Worm (Caenorhabditis elegans) whole organism, L1 larva: ENCODE results near the gene srd-31.

Experiments
- C04F5.9 ChIP-seq: sonication (generic microtip); optimal IDR thresholded peaks from 2 replicates; lab custom pipeline; 2016; ENCODE audit warnings: missing genetic modification characterization, missing compliant biosample characterization
- C16A3.4 ChIP-seq: fragments of 150-350 bp; optimal IDR thresholded peaks from 2 replicates; lab custom pipeline; 2014; ENCODE audit warnings: missing biosample characterization, missing genetic modification characterization
- F16B12.6 ChIP-seq: fragments of 150-350 bp; optimal IDR thresholded peaks from 2 replicates; lab custom pipeline; 2014; ENCODE audit warnings: missing biosample characterization, missing genetic modification characterization
- alr-1 ChIP-seq: fragments of 200-800 bp; sonication (Bioruptor generic); optimal IDR thresholded peaks from 2 replicates; lab custom pipeline; 2018; ENCODE audit warnings: borderline replicate concordance, mild to moderate bottlenecking, missing genetic modification characterization, missing compliant biosample characterization
- ceh-63 ChIP-seq: fragments of 200-800 bp; sonication (Bioruptor generic); optimal IDR thresholded peaks from 2 replicates; lab custom pipeline; 2018; ENCODE audit warnings: mild to moderate bottlenecking, missing genetic modification characterization, missing compliant biosample characterization
- ceh-8 ChIP-seq: fragments of 200-800 bp; sonication (Bioruptor generic); optimal IDR thresholded peaks from 2 replicates; lab custom pipeline; 2018; ENCODE audit warnings: mild to moderate bottlenecking, missing genetic modification characterization, moderate library complexity, missing compliant biosample characterization
- ceh-82 ChIP-seq, 3 experiments: fragments of 150-350 bp in 1 of 3; sonication (generic microtip) in 2 of 3; optimal IDR thresholded peaks; 2 replicates each; lab custom pipeline; 2014 to 2017; ENCODE audit warnings: missing biosample characterization in 3 of 3, missing genetic modification characterization in 3 of 3
- ceh-88 ChIP-seq: fragments of 200-800 bp; sonication (Bioruptor generic); IDR thresholded peaks from 2 replicates; pipeline ENCODE4 v1.3.6; 2022; ENCODE audit warnings: missing genetic modification characterization, missing compliant biosample characterization
- ceh-90 ChIP-seq: sonication (generic microtip); optimal IDR thresholded peaks from 2 replicates; lab custom pipeline; 2016; ENCODE audit warnings: missing genetic modification characterization, missing compliant biosample characterization
- dpl-1 ChIP-seq, 3 experiments: fragments of 150-350 bp in 2 of 3; sonication (generic microtip) in 1 of 3; optimal IDR thresholded peaks; 2 replicates each; lab custom pipeline; 2014 to 2017; ENCODE audit warnings: missing biosample characterization in 3 of 3, missing genetic modification characterization in 3 of 3, missing genetic modification reagents in 3 of 3
- efl-1 ChIP-seq, 4 experiments: fragments of 150-350 bp; optimal IDR thresholded peaks in 3 of 4; peaks in 1 of 4; 1 replicate in 1 of 4; 2 replicates in 3 of 4; lab custom pipeline; 2014; ENCODE audit warnings: missing biosample characterization in 2 of 4, missing genetic modification characterization in 2 of 4, missing genetic modification reagents in 2 of 4
- efl-3 ChIP-seq: fragments of 200-800 bp; sonication (Bioruptor generic); optimal IDR thresholded peaks from 2 replicates; lab custom pipeline; 2018; ENCODE audit warnings: mild to moderate bottlenecking, missing genetic modification characterization, missing compliant biosample characterization
- egl-27 ChIP-seq, 2 experiments: fragments of 150-350 bp in 1 of 2; sonication (generic microtip); optimal IDR thresholded peaks; 3 replicates each; lab custom pipeline; 2017 to 2018; ENCODE audit warnings: missing biosample characterization in 2 of 2, missing genetic modification characterization in 2 of 2, missing genetic modification reagents in 2 of 2
- elt-2 ChIP-seq: sonication (generic microtip); optimal IDR thresholded peaks from 2 replicates; lab custom pipeline; 2016; ENCODE audit warnings: missing genetic modification characterization, mild to moderate bottlenecking, inconsistent platforms, missing compliant biosample characterization, missing genetic modification reagents
- elt-3 ChIP-seq, 6 experiments: fragments of 150-350 bp in 1 of 6; sonication (generic microtip); optimal IDR thresholded peaks; 2 replicates each; lab custom pipeline; 2017 to 2018; ENCODE audit warnings: missing biosample characterization in 6 of 6, missing genetic modification characterization in 6 of 6, inconsistent platforms in 1 of 6
- hlh-17 ChIP-seq: fragments of 200-800 bp; sonication (Bioruptor generic); optimal IDR thresholded peaks from 2 replicates; lab custom pipeline; 2018; ENCODE audit warnings: missing genetic modification characterization, mild to moderate bottlenecking, missing compliant biosample characterization, moderate library complexity, borderline replicate concordance
- hpl-2 ChIP-seq: fragments of 150-350 bp; optimal IDR thresholded peaks from 2 replicates; lab custom pipeline; 2014; ENCODE audit warnings: missing biosample characterization, missing genetic modification reagents, missing genetic modification characterization
- irx-1 ChIP-seq: sonication (generic microtip); optimal IDR thresholded peaks from 2 replicates; lab custom pipeline; 2016; ENCODE audit warnings: missing genetic modification characterization, missing compliant biosample characterization
- isw-1 ChIP-seq: fragments of 200-800 bp; sonication (Bioruptor generic); IDR thresholded peaks from 2 replicates; pipeline ENCODE4 v1.3.6; 2022; ENCODE audit warnings: missing genetic modification characterization, missing compliant biosample characterization
- lin-13 ChIP-seq: fragments of 150-350 bp; optimal IDR thresholded peaks from 2 replicates; lab custom pipeline; 2014; ENCODE audit warnings: missing biosample characterization, missing genetic modification reagents, missing genetic modification characterization
- lin-35 ChIP-seq, 2 experiments: fragments of 150-350 bp; optimal IDR thresholded peaks; 2 replicates each; lab custom pipeline; 2014; ENCODE audit warnings: missing biosample characterization in 2 of 2, missing genetic modification characterization in 2 of 2, missing genetic modification reagents in 2 of 2
- lin-39 ChIP-seq: fragments of 150-350 bp; optimal IDR thresholded peaks from 2 replicates; lab custom pipeline; 2014; ENCODE audit warnings: missing biosample characterization, missing genetic modification reagents, missing genetic modification characterization
- mef-2 ChIP-seq: fragments of 150-350 bp; optimal IDR thresholded peaks from 2 replicates; lab custom pipeline; 2014; ENCODE audit warnings: missing biosample characterization, missing genetic modification characterization
- nhr-20 ChIP-seq: sonication (generic microtip); optimal IDR thresholded peaks from 2 replicates; lab custom pipeline; 2016; ENCODE audit warnings: mild to moderate bottlenecking, missing genetic modification characterization, missing compliant biosample characterization
- nhr-28 ChIP-seq: fragments of 150-350 bp; optimal IDR thresholded peaks from 2 replicates; lab custom pipeline; 2014; ENCODE audit warnings: missing biosample characterization, missing genetic modification characterization
- nhr-71 ChIP-seq: sonication (generic microtip); optimal IDR thresholded peaks from 2 replicates; lab custom pipeline; 2016; ENCODE audit warnings: mild to moderate bottlenecking, missing genetic modification characterization, moderate library complexity, missing compliant biosample characterization
- nhr-85 ChIP-seq: sonication (generic microtip); peaks from one replicate; lab custom pipeline; 2016; ENCODE audit warnings: missing genetic modification characterization, inconsistent platforms, missing compliant biosample characterization
- nhr-90 ChIP-seq: sonication (generic microtip); optimal IDR thresholded peaks from 2 replicates; lab custom pipeline; 2016; ENCODE audit warnings: mild to moderate bottlenecking, missing genetic modification characterization, missing compliant biosample characterization; ENCODE audit not compliant: poor library complexity
- pax-3 ChIP-seq: fragments of 200-800 bp; sonication (Bioruptor generic); optimal IDR thresholded peaks from 2 replicates; lab custom pipeline; 2018; ENCODE audit warnings: mild to moderate bottlenecking, missing genetic modification characterization, moderate library complexity, missing compliant biosample characterization
- pqm-1 ChIP-seq: sonication (generic microtip); optimal IDR thresholded peaks from 3 replicates; lab custom pipeline; 2017; ENCODE audit warnings: missing biosample characterization, missing genetic modification characterization
- rnt-1 ChIP-seq: sonication (generic microtip); optimal IDR thresholded peaks from 2 replicates; lab custom pipeline; 2016; ENCODE audit warnings: mild to moderate bottlenecking, missing genetic modification characterization, moderate library complexity, missing compliant biosample characterization
- snu-23 ChIP-seq: sonication (generic microtip); optimal IDR thresholded peaks from 2 replicates; lab custom pipeline; 2016; ENCODE audit warnings: missing genetic modification characterization, missing compliant biosample characterization
- swsn-7 ChIP-seq: sonication (generic microtip); optimal IDR thresholded peaks from 2 replicates; lab custom pipeline; 2016; ENCODE audit warnings: missing genetic modification characterization, missing compliant biosample characterization
- tlp-1 ChIP-seq: fragments of 150-350 bp; optimal IDR thresholded peaks from 2 replicates; lab custom pipeline; 2014; ENCODE audit warnings: missing biosample characterization, missing genetic modification characterization
- unc-130 ChIP-seq: fragments of 150-350 bp; optimal IDR thresholded peaks from 2 replicates; lab custom pipeline; 2017; ENCODE audit warnings: missing biosample characterization, missing genetic modification characterization, inconsistent platforms
- unc-62 ChIP-seq: fragments of 150-350 bp; optimal IDR thresholded peaks from 2 replicates; lab custom pipeline; 2014; ENCODE audit warnings: missing biosample characterization, missing genetic modification reagents, missing genetic modification characterization
- unc-86 ChIP-seq: sonication (generic microtip); optimal IDR thresholded peaks from 2 replicates; lab custom pipeline; 2016; ENCODE audit warnings: missing genetic modification characterization, missing compliant biosample characterization
- unc-98 ChIP-seq: fragments of 200-800 bp; sonication (Bioruptor generic); IDR thresholded peaks from 2 replicates; pipeline ENCODE4 v1.3.6; 2022; ENCODE audit warnings: missing genetic modification characterization, missing compliant biosample characterization
- vab-15 ChIP-seq: sonication (generic microtip); optimal IDR thresholded peaks from 2 replicates; lab custom pipeline; 2017; ENCODE audit warnings: missing genotype, mild to moderate bottlenecking, missing genetic modification characterization, missing compliant biosample characterization
- zip-4 ChIP-seq: fragments of 200-800 bp; sonication (Bioruptor generic); optimal IDR thresholded peaks from 2 replicates; lab custom pipeline; 2018; ENCODE audit warnings: mild to moderate bottlenecking, missing genetic modification characterization, moderate library complexity, missing compliant biosample characterization
- ztf-11 ChIP-seq, 2 experiments: sonication (generic microtip); optimal IDR thresholded peaks; 2 replicates each; lab custom pipeline; 2016 to 2017; ENCODE audit warnings: missing genetic modification characterization in 2 of 2, missing biosample characterization in 1 of 2, missing compliant biosample characterization in 1 of 2

The srd-31 gene

DNA sequence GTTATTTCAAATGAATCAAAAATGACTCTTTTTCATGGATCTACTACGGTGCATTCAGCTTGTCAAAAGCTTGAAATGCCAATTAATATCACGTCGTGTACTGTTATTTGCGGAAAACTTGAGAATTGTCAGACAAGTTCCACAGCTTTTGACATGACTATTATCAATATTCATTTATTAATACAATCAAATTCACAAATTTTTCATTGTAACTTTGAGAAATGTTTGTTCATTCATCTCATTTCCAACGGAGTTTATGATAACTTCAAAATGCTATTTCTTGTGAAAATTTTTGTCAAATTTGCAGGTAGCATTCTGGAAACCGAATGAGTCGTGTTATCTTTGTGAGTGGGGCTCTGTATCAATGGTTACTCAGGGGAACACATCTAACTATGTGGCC lies 16.4 kb downstream of the srd-31 start, which contains the start of gene C50E3.15:
TSS of gene C50E3.15 (plus strand) at position 301 of the 400 bp plus-strand sequence.
- TF ChIP-seq elt-3 (tag; optimal IDR thresholded peaks at IDR 0.05; lab: Kevin White, UChicago), result no peak
- TF ChIP-seq ceh-8 (GFP tag; lab: Kevin White, UChicago), result no peak
- TF ChIP-seq hpl-2, result no peak
- no peak for TF ChIP-seq efl-1 (optimal IDR thresholded peaks at IDR 0.05; lab: Kevin White, UChicago)
- no peak for TF ChIP-seq efl-1 (GFP tag; optimal IDR thresholded peaks at IDR 0.05 in 1 of 2; lab: Kevin White, UChicago)
- no peak for TF ChIP-seq pqm-1 (tag; lab: Kevin White, UChicago)
- TF ChIP-seq C04F5.9 (tag; lab: Kevin White, UChicago), result no peak
- no peak for TF ChIP-seq C16A3.4 (tag; lab: Kevin White, UChicago)
- TF ChIP-seq, all 84 proteins: peak for 0

DNA sequence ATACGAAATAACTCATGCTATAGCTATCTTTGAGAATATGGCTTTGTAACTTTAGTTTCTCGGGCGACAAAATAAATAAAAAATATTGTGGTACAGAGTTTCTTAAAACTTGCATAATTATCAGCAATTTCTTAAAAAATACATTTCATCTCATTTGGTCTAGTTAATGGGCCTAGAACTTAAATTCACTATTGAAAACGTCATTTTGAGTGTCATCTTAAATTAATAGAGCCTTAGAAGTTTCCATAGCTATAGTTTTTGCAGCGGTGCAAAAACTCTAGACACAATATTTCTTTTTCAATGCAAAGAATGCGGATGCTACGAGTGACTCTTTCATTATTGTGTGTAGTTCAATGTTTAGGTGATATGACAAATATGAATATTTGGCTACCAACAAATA lies 22.5 kb downstream of the srd-31 start, which contains the start of gene clec-215:
TSS of gene clec-215 (plus strand) at position 301 of the 400 bp plus-strand sequence.
- TF ChIP-seq F16B12.6 (no peak), dpl-1 (GFP tag; optimal IDR thresholded peaks at IDR 0.05; lab: Kevin White, UChicago) (no peak), ceh-82 (tag; optimal IDR thresholded peaks at IDR 0.05; lab: Kevin White, UChicago) (no peak), lin-13 (GFP tag; lab: Kevin White, UChicago) (no peak), ztf-11 (tag; optimal IDR thresholded peaks at IDR 0.05; lab: Kevin White, UChicago) (no peak), unc-130 (tag; lab: Kevin White, UChicago) (no peak), lin-35 (GFP tag; optimal IDR thresholded peaks at IDR 0.05; lab: Kevin White, UChicago) (no peak), C04F5.9 (tag; lab: Kevin White, UChicago) (no peak), unc-86 (tag; lab: Kevin White, UChicago) (no peak), isw-1 (GFP tag; lab: Robert Waterston, UW) (no peak), nhr-28 (no peak), ceh-90 (tag; lab: Kevin White, UChicago) (no peak), vab-15 (tag; lab: Kevin White, UChicago) (no peak), tlp-1 (tag; lab: Kevin White, UChicago) (no peak), hlh-17 (GFP tag; lab: Kevin White, UChicago) (no peak), nhr-71 (tag; lab: Kevin White, UChicago) (no peak), mef-2 (no peak), ceh-63 (no peak), nhr-85 (tag; lab: Kevin White, UChicago) (no peak), hpl-2 (no peak)

DNA sequence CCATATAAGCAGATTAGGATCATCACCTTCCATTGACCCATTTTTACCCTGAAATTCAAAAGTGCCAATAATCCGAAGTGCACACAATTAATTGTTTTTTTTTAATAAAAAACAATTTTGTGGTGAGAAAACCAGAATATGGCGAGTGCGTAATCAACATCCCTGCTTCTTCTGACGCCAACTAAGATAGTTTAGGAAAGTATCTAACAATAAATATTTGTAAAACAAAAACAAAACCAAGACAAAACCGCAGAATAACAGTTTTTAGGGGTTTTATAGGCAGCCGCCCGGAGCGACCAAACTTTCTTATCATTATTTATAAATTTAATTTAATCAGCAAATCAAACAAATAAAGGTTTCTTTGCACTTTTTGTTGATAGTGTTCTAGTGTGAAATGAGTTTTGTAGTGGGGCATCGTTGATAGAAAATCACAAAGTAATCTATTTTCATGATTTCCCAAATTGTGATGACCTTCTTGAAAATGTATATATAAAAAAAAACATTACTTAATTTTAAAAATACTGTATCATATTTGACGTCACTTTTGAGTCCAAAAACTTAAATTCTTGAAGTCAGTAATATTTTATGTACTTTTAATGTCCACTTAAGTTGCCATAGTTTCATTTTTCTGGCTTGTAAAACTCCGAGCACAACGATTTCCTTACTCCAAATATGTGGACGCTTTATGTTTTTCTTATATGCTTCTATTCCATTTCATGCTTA lies 24.7 kb downstream of the srd-31 start, which contains the start of the genes folt-3 and clec-214:
TSS of gene folt-3 (minus strand) at position 51 of the 723 bp plus-strand sequence.
TSS of gene clec-214 (plus strand) at position 673 of the 723 bp plus-strand sequence.
- TF ChIP-seq elt-2, result peak; percentile 32
- no peak for TF ChIP-seq unc-62
- no peak for TF ChIP-seq zip-4
- TF ChIP-seq pax-3 (tag; lab: Kevin White, UChicago), result no peak

DNA sequence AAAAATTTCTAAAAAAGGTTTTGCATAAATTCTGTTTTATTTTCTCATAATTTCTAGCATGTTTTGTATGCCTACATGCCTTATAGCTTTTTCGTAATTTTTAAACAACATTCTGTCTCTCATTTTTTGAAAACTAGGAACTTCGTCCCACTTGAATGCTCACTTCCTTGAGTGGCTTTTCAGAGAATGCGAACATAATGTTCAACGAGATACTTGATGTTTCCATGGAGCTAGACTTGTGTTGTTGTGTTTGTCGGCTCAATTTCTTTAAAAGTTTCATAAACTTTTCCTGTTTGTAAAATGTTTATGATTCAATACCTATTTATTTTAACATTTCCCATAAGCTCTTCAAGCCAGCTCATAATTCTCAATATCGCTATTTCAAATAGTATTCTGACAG lies 29.7 kb downstream of the srd-31 start, which contains the start of gene clec-213:
TSS of gene clec-213 (plus strand) at position 301 of the 400 bp plus-strand sequence.
- TF ChIP-seq ceh-82 (tag; optimal IDR thresholded peaks at IDR 0.05; lab: Kevin White, UChicago), result no peak
- no peak for TF ChIP-seq unc-130 (tag; lab: Kevin White, UChicago)
- no peak for TF ChIP-seq efl-3 (GFP tag; lab: Kevin White, UChicago)
- TF ChIP-seq unc-98 (GFP tag; lab: Robert Waterston, UW), result no peak
- no peak for TF ChIP-seq egl-27 (tag; optimal IDR thresholded peaks at IDR 0.05; lab: Kevin White, UChicago)
- no peak for TF ChIP-seq nhr-20
- no peak for TF ChIP-seq lin-13 (GFP tag; lab: Kevin White, UChicago)
- TF ChIP-seq snu-23 (GFP tag; lab: Kevin White, UChicago), result no peak
- TF ChIP-seq ceh-88 (GFP tag; lab: Robert Waterston, UW), result no peak
- no peak for TF ChIP-seq irx-1 (tag; lab: Kevin White, UChicago)
- no peak for TF ChIP-seq C16A3.4 (tag; lab: Kevin White, UChicago)
- no peak for TF ChIP-seq unc-62
- no peak for TF ChIP-seq pqm-1 (tag; lab: Kevin White, UChicago)
- no peak for TF ChIP-seq lin-39 (tag; lab: Kevin White, UChicago)
- TF ChIP-seq nhr-90, result no peak
- TF ChIP-seq ceh-90 (tag; lab: Kevin White, UChicago), result no peak
- TF ChIP-seq alr-1, result no peak
- no peak for TF ChIP-seq rnt-1 (tag; lab: Kevin White, UChicago)
- TF ChIP-seq ceh-63, result no peak
- no peak for TF ChIP-seq swsn-7 (tag; lab: Kevin White, UChicago)
